Fruit fly (Drosophila melanogaster) S2 (cell line): ENCODE measurements around the gene Notum.

Experiments
- CG8478 ChIP-seq: fragments of >200 bp; optimal IDR thresholded peaks from 2 replicates; lab custom pipeline; 2018
- CTCF ChIP-seq, 2 experiments: fragments of >200 bp; optimal IDR thresholded peaks; 2 replicates each; lab custom pipeline; 2018

- TF ChIP-seq CG8478 (lab: Kevin White, UChicago) (no peak), CTCF (optimal IDR thresholded peaks at IDR 0.05; lab: Kevin White, UChicago) (no peak)
Measured at dm6 chr3L:16047105-16047504, 23.8 kb downstream of the Notum start.
